Fruit fly (Drosophila melanogaster): Measurements from ENCODE around the gene CG43739.
A peak's percentile ranks its signal among the peaks of the same experiment; 100 is the strongest.

The CG43739 gene

dm6 chr2L:20944886-20945558, 26.3 kb upstream of the CG43739 start (continued):
- no peak for TF ChIP-seq amos (GFP tag; IDR thresholded peaks at IDR 0.05; ENCODE audit: partially characterized antibody)
- TF ChIP-seq CG7987 (GFP tag; optimal IDR thresholded peaks at IDR 0.05) = no peak
- no peak for TF ChIP-seq CG15479 (GFP tag; optimal IDR thresholded peaks at IDR 0.05)
- TF ChIP-seq luna (GFP tag; optimal IDR thresholded peaks at IDR 0.05) = no peak
- TF ChIP-seq CG9797 (GFP tag; optimal IDR thresholded peaks at IDR 0.05) = no peak
- TF ChIP-seq grn (GFP tag; optimal IDR thresholded peaks at IDR 0.05) = no peak
- TF ChIP-seq Camta (GFP tag; optimal IDR thresholded peaks at IDR 0.05) = peak; percentile 32
- TF ChIP-seq Jarid2 (GFP tag; optimal IDR thresholded peaks at IDR 0.05) = peak; percentile 8
- TF ChIP-seq CG10274 (GFP tag; optimal IDR thresholded peaks at IDR 0.05) = no peak
- peak; percentile 39 to 64 for TF ChIP-seq chif (GFP tag; optimal IDR thresholded peaks at IDR 0.05)
- no peak for TF ChIP-seq CkIIα-i1 (GFP tag; IDR thresholded peaks at IDR 0.05)
- TF ChIP-seq CG12071 (GFP tag; optimal IDR thresholded peaks at IDR 0.05) = no peak
- TF ChIP-seq CG18262 (tag; optimal IDR thresholded peaks at IDR 0.05) = peak; percentile 68
- TF ChIP-seq pan (optimal IDR thresholded peaks at IDR 0.05) = no peak
- no peak for TF ChIP-seq pan (GFP tag; optimal IDR thresholded peaks at IDR 0.05 in 1 of 2, IDR thresholded peaks at IDR 0.05 in 1 of 2)
- no peak for TF ChIP-seq CG12104 (GFP tag; optimal IDR thresholded peaks at IDR 0.05)
- TF ChIP-seq crol (GFP tag; IDR thresholded peaks at IDR 0.05) = peak; percentile 78
- TF ChIP-seq Dll (GFP tag; IDR thresholded peaks at IDR 0.05; ENCODE audit: partially characterized antibody) = no peak
- no peak for TF ChIP-seq CG11723 (GFP tag; optimal IDR thresholded peaks at IDR 0.05)
- TF ChIP-seq ERR (GFP tag; optimal IDR thresholded peaks at IDR 0.05) = no peak
- peak; percentile 11 for TF ChIP-seq CG33557 (GFP tag; optimal IDR thresholded peaks at IDR 0.05)
- TF ChIP-seq CG10543 (GFP tag; optimal IDR thresholded peaks at IDR 0.05) = no peak
- TF ChIP-seq Bteb2 (GFP tag; optimal IDR thresholded peaks at IDR 0.05) = no peak
- TF ChIP-seq zf30C (GFP tag; optimal IDR thresholded peaks at IDR 0.05) = peak; percentile 65
- peak; percentile 55 for TF ChIP-seq Oli (tag; optimal IDR thresholded peaks at IDR 0.05)
- TF ChIP-seq CG9876 (GFP tag; optimal IDR thresholded peaks at IDR 0.05) = no peak
- no peak for TF ChIP-seq zen (tag; optimal IDR thresholded peaks at IDR 0.05)
- TF ChIP-seq CG12659 (GFP tag; optimal IDR thresholded peaks at IDR 0.05) = peak; percentile 12
- no peak for TF ChIP-seq Bgb (GFP tag; IDR thresholded peaks at IDR 0.05; ENCODE audit: partially characterized antibody)
- TF ChIP-seq bigmax (GFP tag; optimal IDR thresholded peaks at IDR 0.05) = no peak
- TF ChIP-seq NC2β (GFP tag; optimal IDR thresholded peaks at IDR 0.05) = peak; percentile 15
- TF ChIP-seq NFAT (GFP tag; IDR thresholded peaks at IDR 0.05) = no peak
- no peak for TF ChIP-seq slp2 (GFP tag; optimal IDR thresholded peaks at IDR 0.05)
- TF ChIP-seq crc (GFP tag; optimal IDR thresholded peaks at IDR 0.05) = no peak
- no peak for TF ChIP-seq CG14860 (GFP tag; IDR thresholded peaks at IDR 0.05; ENCODE audit: partially characterized antibody)
- peak; percentile 21 for TF ChIP-seq nau (GFP tag; optimal IDR thresholded peaks at IDR 0.05)
- TF ChIP-seq CG3281 (GFP tag; optimal IDR thresholded peaks at IDR 0.05) = no peak
- peak; percentile 32 for TF ChIP-seq tin (GFP tag; optimal IDR thresholded peaks at IDR 0.05)
- TF ChIP-seq CG42726 (GFP tag; IDR thresholded peaks at IDR 0.05; ENCODE audit: partially characterized antibody) = no peak
- TF ChIP-seq gsb (GFP tag; IDR thresholded peaks at IDR 0.05) = no peak
- TF ChIP-seq slou (GFP tag; optimal IDR thresholded peaks at IDR 0.05) = no peak
- TF ChIP-seq gt (GFP tag; IDR thresholded peaks at IDR 0.05) = no peak
- TF ChIP-seq croc (GFP tag; conservative IDR thresholded peaks at IDR 0.05) = peak; percentile 53
- peak; percentile 76 for TF ChIP-seq CG2712 (tag; optimal IDR thresholded peaks at IDR 0.05)
- TF ChIP-seq CG8290 (GFP tag; optimal IDR thresholded peaks at IDR 0.05) = no peak
- peak in 1 of 2 experiments; percentile 50 for TF ChIP-seq CG8290 (tag; optimal IDR thresholded peaks at IDR 0.05)
- no peak for TF ChIP-seq CG12942 (GFP tag; optimal IDR thresholded peaks at IDR 0.05)
- no peak for TF ChIP-seq CG6272 (GFP tag; IDR thresholded peaks at IDR 0.05)
- no peak for TF ChIP-seq sug (tag; optimal IDR thresholded peaks at IDR 0.05)
- peak; percentile 9 for TF ChIP-seq run (tag; optimal IDR thresholded peaks at IDR 0.05)
